Fruit fly (Drosophila melanogaster): ENCODE data around the gene Trmt61.
A peak's percentile ranks its signal among the peaks of the same experiment; 100 is the strongest.

Trmt61 gene

dm6 chr3R:26099238-26099637 lies 39.9 kb downstream of the Trmt61 start (continued):
- peak; percentile 33 for TF ChIP-seq HLH54F (GFP tag; optimal IDR thresholded peaks at IDR 0.05)
- TF ChIP-seq oc (tag; optimal IDR thresholded peaks at IDR 0.05): peak; percentile 5
- peak; percentile 7 for TF ChIP-seq ab (GFP tag; optimal IDR thresholded peaks at IDR 0.05)
- no peak for TF ChIP-seq Ssrp (tag; optimal IDR thresholded peaks at IDR 0.05)
- no peak for TF ChIP-seq Stat92E (GFP tag; optimal IDR thresholded peaks at IDR 0.05)
- TF ChIP-seq CG4360 (GFP tag; IDR thresholded peaks at IDR 0.05): no peak
- no peak for TF ChIP-seq NC2β (GFP tag; optimal IDR thresholded peaks at IDR 0.05)
- TF ChIP-seq lab (GFP tag; optimal IDR thresholded peaks at IDR 0.05): no peak
- TF ChIP-seq HLH3B (GFP tag; IDR thresholded peaks at IDR 0.05): no peak
- TF ChIP-seq CHES-1-like (GFP tag; optimal IDR thresholded peaks at IDR 0.05): peak; percentile 5
- peak; percentile 23 for TF ChIP-seq her (GFP tag; optimal IDR thresholded peaks at IDR 0.05)
- peak; percentile 35 for TF ChIP-seq Hsf (GFP tag; optimal IDR thresholded peaks at IDR 0.05)
- TF ChIP-seq Sin3A (optimal IDR thresholded peaks at IDR 0.05): no peak
- TF ChIP-seq CG13624 (GFP tag; optimal IDR thresholded peaks at IDR 0.05): peak; percentile 5
- no peak for TF ChIP-seq bigmax (GFP tag; optimal IDR thresholded peaks at IDR 0.05)
- peak; percentile 1 for TF ChIP-seq crc (GFP tag; optimal IDR thresholded peaks at IDR 0.05)
- TF ChIP-seq lilli (GFP tag; optimal IDR thresholded peaks at IDR 0.05): peak; percentile 46
- no peak for TF ChIP-seq Meics (GFP tag; optimal IDR thresholded peaks at IDR 0.05)
- TF ChIP-seq Dad (GFP tag; optimal IDR thresholded peaks at IDR 0.05): no peak
- no peak for TF ChIP-seq CG4820 (GFP tag; optimal IDR thresholded peaks at IDR 0.05)
- TF ChIP-seq Bgb (GFP tag; IDR thresholded peaks at IDR 0.05; ENCODE audit: partially characterized antibody): no peak
- TF ChIP-seq chm (GFP tag; IDR thresholded peaks at IDR 0.05): no peak
- TF ChIP-seq bsh (GFP tag; optimal IDR thresholded peaks at IDR 0.05): no peak
- TF ChIP-seq CG2712 (tag; optimal IDR thresholded peaks at IDR 0.05): no peak
- TF ChIP-seq mam (GFP tag; optimal IDR thresholded peaks at IDR 0.05): peak; percentile 26
- TF ChIP-seq CG31441 (GFP tag; IDR thresholded peaks at IDR 0.05): peak; percentile 7; the same call in 1 of the 2 replicates
- TF ChIP-seq crol (GFP tag; IDR thresholded peaks at IDR 0.05): no peak
- TF ChIP-seq D19B (GFP tag; optimal IDR thresholded peaks at IDR 0.05): no peak
- TF ChIP-seq sd (tag; optimal IDR thresholded peaks at IDR 0.05): peak; percentile 46
- TF ChIP-seq CG32767 (GFP tag; IDR thresholded peaks at IDR 0.05): no peak
- no peak for TF ChIP-seq CG10565 (GFP tag; optimal IDR thresholded peaks at IDR 0.05)
- no peak for TF ChIP-seq CG6765 (GFP tag; optimal IDR thresholded peaks at IDR 0.05)
- TF ChIP-seq GATAe (GFP tag; conservative IDR thresholded peaks at IDR 0.05): no peak
- TF ChIP-seq kni (GFP tag; optimal IDR thresholded peaks at IDR 0.05): peak; percentile 23
- TF ChIP-seq cad (GFP tag; optimal IDR thresholded peaks at IDR 0.05): peak; percentile 36
- peak; percentile 61 for TF ChIP-seq CG12769 (tag; optimal IDR thresholded peaks at IDR 0.05)
- 0 out of 2 replicates have a peak, but pooled peaks have one; percentile 5 for TF ChIP-seq stc (GFP tag; IDR thresholded peaks at IDR 0.05)
- TF ChIP-seq CG31365 (tag; optimal IDR thresholded peaks at IDR 0.05): no peak
- 0 out of 3 replicates have a peak, but pooled peaks have one; percentile 6 for TF ChIP-seq Aef1 (GFP tag; IDR thresholded peaks at IDR 0.05)
- TF ChIP-seq CG15011 (GFP tag; optimal IDR thresholded peaks at IDR 0.05): no peak
- no peak for TF ChIP-seq Jarid2 (GFP tag; optimal IDR thresholded peaks at IDR 0.05)
- no peak for TF ChIP-seq pfk (GFP tag; optimal IDR thresholded peaks at IDR 0.05)

dm6 chr3R:26103440-26103839 lies 44.1 kb downstream of the Trmt61 start:
- TF ChIP-seq Dp (GFP tag; optimal IDR thresholded peaks at IDR 0.05) (peak; percentile 100), CG31365 (tag; optimal IDR thresholded peaks at IDR 0.05) (peak; percentile 99), CG10462 (GFP tag; optimal IDR thresholded peaks at IDR 0.05) (no peak), CG15479 (GFP tag; optimal IDR thresholded peaks at IDR 0.05) (no peak), wdn (GFP tag; IDR thresholded peaks at IDR 0.05) (no peak), Adf1 (GFP tag; IDR thresholded peaks at IDR 0.05) (peak; percentile 68), CG2712 (tag; optimal IDR thresholded peaks at IDR 0.05) (peak; percentile 57), CG18599 (GFP tag; optimal IDR thresholded peaks at IDR 0.05) (no peak), CG15601 (tag; optimal IDR thresholded peaks at IDR 0.05) (peak; percentile 38), cwo (GFP tag; optimal IDR thresholded peaks at IDR 0.05) (no peak), gfzf (GFP tag; optimal IDR thresholded peaks at IDR 0.05) (peak; percentile 3), E2f2 (GFP tag; IDR thresholded peaks at IDR 0.05) (peak; percentile 100), Nf-YC (tag; optimal IDR thresholded peaks at IDR 0.05) (peak; percentile 34), Sin3A (optimal IDR thresholded peaks at IDR 0.05) (no peak)
